Fruit fly (Drosophila melanogaster) whole organism, embryonic: ENCODE data around the gene Xe7.

Experiments
- ATbp ChIP-seq: fragments of 200-800 bp; sonication (Bioruptor generic); optimal IDR thresholded peaks from 2 replicates; lab custom pipeline; 2017; ENCODE audit warnings: missing biosample characterization, mild to moderate bottlenecking, missing genetic modification characterization, missing genetic modification reagents
- Asciz ChIP-seq: fragments of 200-800 bp; sonication (Bioruptor generic); optimal IDR thresholded peaks from 2 replicates; lab custom pipeline; 2017; ENCODE audit warnings: missing biosample characterization, mild to moderate bottlenecking, missing genetic modification characterization, missing genetic modification reagents
- Bdp1 ChIP-seq: fragments of 200-800 bp; sonication (Bioruptor generic); optimal IDR thresholded peaks from 3 replicates; lab custom pipeline; 2016; ENCODE audit warnings: missing biosample characterization, missing genetic modification characterization
- CG10959 ChIP-seq: fragments of 200-800 bp; sonication (Bioruptor generic); IDR thresholded peaks from 2 replicates; pipeline ENCODE4 v1.3.6; 2022; ENCODE audit warnings: missing biosample characterization, missing genetic modification characterization
- CG12104 ChIP-seq: fragments of 200-800 bp; sonication (Bioruptor generic); optimal IDR thresholded peaks from 3 replicates; lab custom pipeline; 2016; ENCODE audit warnings: missing biosample characterization, missing genetic modification characterization
- CG14050 ChIP-seq: fragments of 200-800 bp; sonication (Bioruptor generic); IDR thresholded peaks from 3 replicates; pipeline ENCODE4 v1.3.6; 2022; ENCODE audit warnings: missing biosample characterization, missing genetic modification characterization
- CG15011 ChIP-seq: fragments of 200-800 bp; sonication (Bioruptor generic); optimal IDR thresholded peaks from 3 replicates; lab custom pipeline; 2018; ENCODE audit warnings: missing biosample characterization, mild to moderate bottlenecking, missing genetic modification characterization
- CG17912 ChIP-seq: fragments of 200-800 bp; sonication (Bioruptor generic); optimal IDR thresholded peaks from 2 replicates; lab custom pipeline; 2018; ENCODE audit warnings: missing biosample characterization, mild to moderate bottlenecking, missing genetic modification characterization
- CG2712 ChIP-seq: fragments of 200-800 bp; optimal IDR thresholded peaks from 3 replicates; lab custom pipeline; 2019; ENCODE audit warnings: missing biosample characterization, mild to moderate bottlenecking, missing genetic modification characterization, moderate library complexity
- CG2889 ChIP-seq: fragments of 200-800 bp; sonication (Bioruptor generic); IDR thresholded peaks from 3 replicates; pipeline ENCODE4 v1.3.6; 2022; ENCODE audit warnings: missing biosample characterization, missing genetic modification characterization
- CG7556 ChIP-seq: fragments of 200-800 bp; sonication (Bioruptor generic); optimal IDR thresholded peaks from 2 replicates; lab custom pipeline; 2017; ENCODE audit warnings: missing biosample characterization, mild to moderate bottlenecking, missing genetic modification characterization
- CG7786 ChIP-seq: fragments of 200-800 bp; sonication (Bioruptor generic); optimal IDR thresholded peaks from 2 replicates; lab custom pipeline; 2016; ENCODE audit warnings: missing biosample characterization, missing genetic modification characterization
- CG7928 ChIP-seq: fragments of 200-800 bp; sonication (Bioruptor generic); optimal IDR thresholded peaks from 2 replicates; lab custom pipeline; 2017; ENCODE audit warnings: missing biosample characterization, mild to moderate bottlenecking, missing genetic modification characterization
- CG8290 ChIP-seq, 3 experiments: fragments of 200-800 bp; sonication (Bioruptor generic); optimal IDR thresholded peaks; 2 replicates each; lab custom pipeline; 2016 to 2019; ENCODE audit warnings: missing biosample characterization in 3 of 3, missing genetic modification characterization in 3 of 3, mild to moderate bottlenecking in 2 of 3, moderate library complexity in 1 of 3
- CG9932 ChIP-seq: fragments of 200-800 bp; sonication (Bioruptor generic); IDR thresholded peaks from 2 replicates; pipeline ENCODE4 v1.3.6; 2022; ENCODE audit warnings: missing biosample characterization, missing genetic modification characterization
- Chrac-16 ChIP-seq: fragments of 200-800 bp; sonication (Bioruptor generic); optimal IDR thresholded peaks from 3 replicates; lab custom pipeline; 2016; ENCODE audit warnings: missing biosample characterization, missing genetic modification characterization
- Dbx ChIP-seq: fragments of 200-800 bp; sonication (Bioruptor generic); IDR thresholded peaks from 3 replicates; pipeline ENCODE4 v1.3.6; 2022; ENCODE audit warnings: missing biosample characterization, missing genetic modification characterization
- Dll ChIP-seq: fragments of 200-800 bp; sonication (Bioruptor generic); IDR thresholded peaks from 4 replicates; pipeline ENCODE4 v1.3.6; 2022; ENCODE audit warnings: missing biosample characterization, missing genetic modification characterization; ENCODE audit not compliant: partially characterized antibody
- Doc2 ChIP-seq: fragments of 200-800 bp; sonication (Bioruptor generic); IDR thresholded peaks from 2 replicates; pipeline ENCODE4 v1.3.6; 2022; ENCODE audit warnings: missing biosample characterization, missing genetic modification characterization
- Dref ChIP-seq: fragments of 200-800 bp; sonication (Bioruptor generic); IDR thresholded peaks from 2 replicates; pipeline ENCODE4 v1.3.6; 2022; ENCODE audit warnings: missing biosample characterization, missing genetic modification characterization
- Elba2 ChIP-seq: fragments of 200-800 bp; sonication (Bioruptor generic); optimal IDR thresholded peaks from 3 replicates; lab custom pipeline; 2016; ENCODE audit warnings: missing biosample characterization, missing genetic modification characterization
- Ets97D ChIP-seq: fragments of 200-800 bp; sonication (Bioruptor generic); optimal IDR thresholded peaks from 3 replicates; lab custom pipeline; 2016; ENCODE audit warnings: missing biosample characterization, missing genetic modification characterization
- Fer1 ChIP-seq: fragments of 200-800 bp; sonication (Bioruptor generic); optimal IDR thresholded peaks from 2 replicates; lab custom pipeline; 2017; ENCODE audit warnings: missing biosample characterization, mild to moderate bottlenecking, missing genetic modification characterization
- GATAe ChIP-seq: fragments of 200-800 bp; sonication (Bioruptor generic); conservative IDR thresholded peaks from 2 replicates; pipeline ENCODE4 v1.3.6; 2022; ENCODE audit warnings: missing biosample characterization, missing genetic modification characterization
- Hmr ChIP-seq: fragments of 200-800 bp; sonication (Bioruptor generic); optimal IDR thresholded peaks from 3 replicates; lab custom pipeline; 2017; ENCODE audit warnings: mild to moderate bottlenecking, missing biosample characterization, missing genetic modification reagents, missing genetic modification characterization
- Hr51 ChIP-seq, 2 experiments: fragments of 200-800 bp; sonication (Bioruptor generic); optimal IDR thresholded peaks; 2 replicates in 1 of 2; 3 replicates in 1 of 2; lab custom pipeline; 2016 to 2018; ENCODE audit warnings: missing biosample characterization in 2 of 2, missing genetic modification characterization in 2 of 2, mild to moderate bottlenecking in 1 of 2, moderate library complexity in 1 of 2
- MTF-1 ChIP-seq: fragments of 200-800 bp; sonication (Bioruptor generic); optimal IDR thresholded peaks from 2 replicates; lab custom pipeline; 2018; ENCODE audit warnings: missing biosample characterization, mild to moderate bottlenecking, missing genetic modification characterization, borderline replicate concordance
- Mes4 ChIP-seq: fragments of 200-800 bp; sonication (Bioruptor generic); optimal IDR thresholded peaks from 2 replicates; lab custom pipeline; 2016; ENCODE audit warnings: missing biosample characterization, missing genetic modification characterization
- Myb ChIP-seq: fragments of 200-800 bp; sonication (Bioruptor generic); optimal IDR thresholded peaks from 2 replicates; lab custom pipeline; 2016; ENCODE audit warnings: missing biosample characterization, missing genetic modification characterization
- Sin3A ChIP-seq: fragments of >200 bp; optimal IDR thresholded peaks from 2 replicates; lab custom pipeline; 2018
- Ssrp ChIP-seq: fragments of 200-800 bp; sonication (Bioruptor generic); optimal IDR thresholded peaks from 2 replicates; lab custom pipeline; 2018; ENCODE audit warnings: missing biosample characterization, mild to moderate bottlenecking, missing genetic modification characterization, moderate library complexity
- Trl ChIP-seq, 3 experiments: fragments of >200 bp in 2 of 3; fragments of 200-800 bp in 1 of 3; sonication (Bioruptor generic) in 1 of 3; optimal IDR thresholded peaks; 2 replicates in 1 of 3; 3 replicates in 2 of 3; lab custom pipeline; 2016 to 2017; ENCODE audit warnings: missing biosample characterization in 1 of 3, missing genetic modification characterization in 1 of 3
- Xbp1 ChIP-seq: fragments of 200-800 bp; sonication (Bioruptor generic); optimal IDR thresholded peaks from 3 replicates; lab custom pipeline; 2016; ENCODE audit warnings: missing biosample characterization, mild to moderate bottlenecking, missing genetic modification characterization
- ase ChIP-seq: fragments of 200-800 bp; sonication (Bioruptor generic); IDR thresholded peaks from 3 replicates; pipeline ENCODE4 v1.3.6; 2022; ENCODE audit warnings: missing biosample characterization, missing genetic modification characterization
- ato ChIP-seq: fragments of 200-800 bp; sonication (Bioruptor generic); IDR thresholded peaks from 2 replicates; pipeline ENCODE4 v1.3.6; 2022; ENCODE audit warnings: missing biosample characterization, missing genetic modification characterization; ENCODE audit not compliant: partially characterized antibody
- chif ChIP-seq, 2 experiments: fragments of 200-800 bp; sonication (Bioruptor generic); optimal IDR thresholded peaks; 3 replicates each; lab custom pipeline; 2016; ENCODE audit warnings: missing biosample characterization in 2 of 2, missing genetic modification characterization in 2 of 2
- maf-S ChIP-seq: fragments of 200-800 bp; sonication (Bioruptor generic); optimal IDR thresholded peaks from 2 replicates; lab custom pipeline; 2016; ENCODE audit warnings: missing biosample characterization, missing genetic modification characterization
- odd ChIP-seq: fragments of 200-800 bp; sonication (Bioruptor generic); optimal IDR thresholded peaks from 2 replicates; lab custom pipeline; 2017; ENCODE audit warnings: missing biosample characterization, mild to moderate bottlenecking, missing genetic modification characterization
- org-1 ChIP-seq: fragments of 200-800 bp; sonication (Bioruptor generic); optimal IDR thresholded peaks from 2 replicates; lab custom pipeline; 2017; ENCODE audit warnings: missing biosample characterization, missing genetic modification characterization
- pb ChIP-seq: fragments of 200-800 bp; sonication (Bioruptor generic); optimal IDR thresholded peaks from 3 replicates; lab custom pipeline; 2016; ENCODE audit warnings: missing biosample characterization, missing genetic modification characterization
- pho ChIP-seq: fragments of 200-800 bp; sonication (Bioruptor generic); optimal IDR thresholded peaks from 2 replicates; lab custom pipeline; 2016; ENCODE audit warnings: missing biosample characterization, missing genetic modification characterization
- pum ChIP-seq: fragments of 200-800 bp; sonication (Bioruptor generic); optimal IDR thresholded peaks from 2 replicates; lab custom pipeline; 2016; ENCODE audit warnings: missing biosample characterization, missing genetic modification characterization
- repo ChIP-seq: fragments of 200-800 bp; sonication (Bioruptor generic); optimal IDR thresholded peaks from 2 replicates; lab custom pipeline; 2016; ENCODE audit warnings: missing biosample characterization, missing genetic modification characterization
- slbo ChIP-seq: fragments of 200-800 bp; sonication (Bioruptor generic); IDR thresholded peaks from 2 replicates; pipeline ENCODE4 v1.3.6; 2022; ENCODE audit warnings: missing biosample characterization, missing genetic modification characterization
- tll ChIP-seq, 2 experiments: fragments of 200-800 bp in 1 of 2; fragments of >200 bp in 1 of 2; sonication (Bioruptor generic) in 1 of 2; optimal IDR thresholded peaks; 2 replicates each; lab custom pipeline; 2017 to 2019; ENCODE audit warnings: missing biosample characterization in 2 of 2, missing genetic modification characterization in 2 of 2, mild to moderate bottlenecking in 1 of 2, moderate library complexity in 1 of 2
- tna ChIP-seq: fragments of 200-800 bp; sonication (Bioruptor generic); IDR thresholded peaks from 2 replicates; pipeline ENCODE4 v1.3.6; 2022; ENCODE audit warnings: missing biosample characterization, missing genetic modification characterization; ENCODE audit not compliant: partially characterized antibody
- z ChIP-seq: fragments of 200-800 bp; sonication (Bioruptor generic); IDR thresholded peaks from 3 replicates; pipeline ENCODE4 v1.3.6; 2022; ENCODE audit warnings: missing biosample characterization, missing genetic modification characterization
- zen2 ChIP-seq: fragments of 200-800 bp; sonication (Bioruptor generic); IDR thresholded peaks from 3 replicates; pipeline ENCODE4 v1.3.6; 2022; ENCODE audit warnings: missing biosample characterization, missing genetic modification characterization; ENCODE audit not compliant: partially characterized antibody

Xe7 gene

DNA sequence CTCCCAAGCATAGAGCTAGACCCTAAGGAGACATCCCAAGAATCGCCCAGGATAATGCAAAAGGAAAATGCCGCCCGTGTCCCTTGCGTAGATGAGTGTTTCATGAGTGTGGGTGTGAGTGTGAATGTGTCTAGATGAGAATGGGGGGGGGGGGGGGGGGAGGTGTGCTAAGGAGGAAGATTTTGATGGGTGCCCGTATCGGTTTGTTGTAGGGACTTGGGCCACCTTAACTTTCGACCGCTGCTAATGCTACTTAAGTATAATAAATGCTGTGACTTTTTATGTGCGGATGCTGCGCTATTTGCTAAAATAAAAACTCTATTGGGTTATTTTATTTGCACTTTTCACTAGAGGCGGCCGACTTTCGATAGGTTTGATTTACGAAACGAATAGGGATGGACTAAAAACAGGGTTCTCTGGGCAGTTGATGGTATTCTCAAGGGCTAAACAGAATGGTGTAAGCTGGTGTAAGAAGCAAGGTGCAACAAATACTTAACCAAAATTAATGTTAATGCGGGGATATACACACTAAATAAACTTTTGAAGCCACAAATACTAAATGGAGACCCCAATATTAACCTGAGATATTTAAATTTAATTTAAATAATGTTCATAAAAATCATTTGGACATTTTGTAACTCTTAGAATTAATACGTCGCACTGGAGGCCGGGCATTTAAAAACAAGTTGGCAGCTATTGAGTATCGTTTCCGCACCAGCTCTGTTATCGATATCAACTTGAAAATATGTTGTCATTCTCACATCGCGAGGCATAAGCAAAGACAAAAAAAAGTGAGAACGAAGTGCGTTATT, at the start of gene Xe7, which contains the start of gene Atg17 (continued):
- TF ChIP-seq zen2 (GFP tag; lab: Robert Waterston, UW) (no peak; the same call in 2 of the 3 replicates), Ets97D (peak; percentile 79), Doc2 (GFP tag; lab: Robert Waterston, UW) (peak; percentile 42; the same call in 1 of the 2 replicates), CG7786 (GFP tag; lab: Kevin White, UChicago) (peak; percentile 85), Dref (peak; percentile 70), odd (GFP tag; lab: Kevin White, UChicago) (peak; percentile 30), MTF-1 (GFP tag; lab: Kevin White, UChicago) (peak; percentile 52), pho (peak; percentile 92), ase (GFP tag; lab: Robert Waterston, UW) (peak; percentile 85), GATAe (GFP tag; lab: Robert Waterston, UW) (peak; percentile 90), CG7556 (GFP tag; lab: Kevin White, UChicago) (peak; percentile 83), CG15011 (GFP tag; lab: Kevin White, UChicago) (peak; percentile 77), Myb (GFP tag; lab: Kevin White, UChicago) (peak; percentile 66), Mes4 (peak; percentile 61), CG2889 (peak; percentile 91), slbo (GFP tag; lab: Robert Waterston, UW) (peak; percentile 96), Trl (optimal IDR thresholded peaks at IDR 0.05; lab: Kevin White, UChicago) (no peak), Trl (GFP tag; optimal IDR thresholded peaks at IDR 0.05; lab: Kevin White, UChicago) (peak; percentile 89), Fer1 (GFP tag; lab: Kevin White, UChicago) (peak; percentile 83), CG12104 (GFP tag; lab: Kevin White, UChicago) (peak; percentile 92), pum (GFP tag; lab: Kevin White, UChicago) (peak; percentile 90), ato (GFP tag; lab: Robert Waterston, UW) (no peak), org-1 (GFP tag; lab: Kevin White, UChicago) (peak; percentile 72), CG14050 (GFP tag; lab: Robert Waterston, UW) (peak; percentile 83), Elba2 (GFP tag; lab: Kevin White, UChicago) (peak; percentile 66), Dll (GFP tag; lab: Robert Waterston, UW) (peak; percentile 74), Asciz (GFP tag; lab: Kevin White, UChicago) (peak; percentile 24), Chrac-16 (GFP tag; lab: Kevin White, UChicago) (peak; percentile 96), CG10959 (peak; percentile 60), CG17912 (GFP tag; lab: Kevin White, UChicago) (peak; percentile 62), repo (GFP tag; lab: Kevin White, UChicago) (peak; percentile 58), z (GFP tag; lab: Robert Waterston, UW) (no peak), chif (GFP tag; optimal IDR thresholded peaks at IDR 0.05; lab: Kevin White, UChicago) (peak; percentile 79 to 90), Bdp1 (GFP tag; lab: Kevin White, UChicago) (peak; percentile 76), tll (GFP tag; optimal IDR thresholded peaks at IDR 0.05; lab: Kevin White, UChicago) (peak; percentile 48), Xbp1 (GFP tag; lab: Kevin White, UChicago) (peak; percentile 95), CG9932 (GFP tag; lab: Robert Waterston, UW) (peak; percentile 97), Hr51 (GFP tag; optimal IDR thresholded peaks at IDR 0.05; lab: Kevin White, UChicago) (peak; percentile 89 to 90), CG8290 (GFP tag; optimal IDR thresholded peaks at IDR 0.05; lab: Kevin White, UChicago) (peak; percentile 85), CG8290 (tag; optimal IDR thresholded peaks at IDR 0.05; lab: Kevin White, UChicago) (peak; percentile 26 to 74), CG2712 (peak; percentile 91), tna (GFP tag; lab: Robert Waterston, UW) (no peak), CG7928 (GFP tag; lab: Kevin White, UChicago) (peak; percentile 74), Sin3A (peak; percentile 96), Dbx (GFP tag; lab: Robert Waterston, UW) (peak; percentile 94), Ssrp (tag; lab: Kevin White, UChicago) (peak; percentile 94), maf-S (peak; percentile 84), Hmr (peak; percentile 93), pb (GFP tag; lab: Kevin White, UChicago) (peak; percentile 69), ATbp (GFP tag; lab: Kevin White, UChicago) (peak; percentile 59)
